Fruit fly (Drosophila melanogaster) whole organism: ENCODE results near the gene CG31157.

Experiments
- CG8478 ChIP-seq: fragments of >200 bp; optimal IDR thresholded peaks from 2 replicates; lab custom pipeline; 2018; ENCODE audit warnings: inconsistent platforms
- Dll ChIP-seq: fragments of >200 bp; optimal IDR thresholded peaks from 2 replicates; lab custom pipeline; 2017
- EcR ChIP-seq, 2 experiments: fragments of >200 bp; optimal IDR thresholded peaks; 2 replicates each; lab custom pipeline; 2017; ENCODE audit warnings: missing biosample characterization in 2 of 2, missing genetic modification characterization in 2 of 2, missing genetic modification reagents in 2 of 2
- pan ChIP-seq: fragments of >200 bp; optimal IDR thresholded peaks from 2 replicates; lab custom pipeline; 2017
- psq ChIP-seq: fragments of >200 bp; optimal IDR thresholded peaks from 2 replicates; lab custom pipeline; 2017
- usp ChIP-seq: fragments of >200 bp; optimal IDR thresholded peaks from 2 replicates; lab custom pipeline; 2017; ENCODE audit warnings: missing biosample characterization, missing genetic modification characterization, mixed read lengths

Gene CG31157

DNA sequence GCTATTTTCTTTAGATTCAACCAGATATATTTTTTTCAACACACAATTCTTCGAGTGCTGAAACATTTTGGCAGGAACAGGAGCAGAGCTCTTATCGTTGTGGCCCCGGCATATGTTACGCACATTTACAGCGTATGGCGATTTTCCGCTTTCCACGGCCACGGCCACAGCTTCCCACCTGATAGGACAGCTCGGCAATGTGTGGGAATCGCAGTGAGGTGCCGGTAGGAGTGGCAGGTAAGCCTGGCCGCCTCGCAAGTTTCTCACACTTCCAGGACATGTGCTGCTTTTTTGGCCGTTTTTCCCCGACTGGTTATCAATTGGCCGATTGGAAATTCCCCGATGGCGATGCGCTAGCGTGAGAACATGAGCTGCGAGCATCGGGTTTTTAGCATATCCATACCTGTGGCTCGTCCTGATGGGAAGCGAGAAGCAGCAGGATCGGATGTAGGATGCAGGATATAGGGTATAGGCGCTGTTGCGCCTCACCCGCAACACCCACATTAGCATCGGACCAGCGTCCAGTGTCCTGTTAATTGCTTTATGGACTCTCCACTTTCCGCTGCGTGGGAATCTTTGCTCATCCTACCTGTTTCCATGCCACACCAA, 22.6 kb downstream of the CG31157 start:
- TF ChIP-seq psq (no peak), CG8478 (lab: Kevin White, UChicago) (no peak), Dll (lab: Kevin White, UChicago) (no peak), EcR (GFP tag; optimal IDR thresholded peaks at IDR 0.05; lab: Kevin White, UChicago) (no peak), pan (lab: Kevin White, UChicago) (no peak), usp (GFP tag; lab: Kevin White, UChicago) (no peak)

DNA sequence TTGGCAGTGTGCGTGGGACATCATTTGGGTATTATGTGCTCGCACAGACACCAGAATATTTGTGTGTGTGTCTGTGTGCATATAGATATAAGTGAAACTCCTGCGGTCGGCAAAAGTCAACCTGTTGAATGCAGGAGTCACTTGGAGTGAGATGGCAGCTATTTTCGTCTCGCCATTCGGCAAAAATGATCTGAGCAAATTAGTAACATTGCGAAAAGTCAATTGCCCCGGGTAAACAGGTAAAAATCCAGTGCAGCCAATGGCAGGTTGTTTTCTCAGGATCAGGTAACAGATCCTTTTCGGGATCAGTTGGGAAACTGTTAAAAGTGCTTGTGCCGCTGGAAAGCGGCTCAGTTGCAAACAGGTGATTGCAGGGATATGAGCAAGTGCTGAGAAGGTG, 24.5 kb downstream of the CG31157 start:
- TF ChIP-seq pan (lab: Kevin White, UChicago), result no peak
- TF ChIP-seq Dll (lab: Kevin White, UChicago), result no peak
- TF ChIP-seq CG8478 (lab: Kevin White, UChicago), result no peak
- TF ChIP-seq EcR (GFP tag; optimal IDR thresholded peaks at IDR 0.05; lab: Kevin White, UChicago), result no peak
- no peak for TF ChIP-seq usp (GFP tag; lab: Kevin White, UChicago)
- no peak for TF ChIP-seq psq

- no peak for TF ChIP-seq EcR (GFP tag; optimal IDR thresholded peaks at IDR 0.05; lab: Kevin White, UChicago)
- no peak for TF ChIP-seq CG8478 (lab: Kevin White, UChicago)
- no peak for TF ChIP-seq pan (lab: Kevin White, UChicago)
- no peak for TF ChIP-seq psq
- no peak for TF ChIP-seq usp (GFP tag; lab: Kevin White, UChicago)
- no peak for TF ChIP-seq Dll (lab: Kevin White, UChicago)
Observed at dm6 chr3R:13073174-13073573, 25.6 kb downstream of the CG31157 start.

dm6 chr3R:13074588-13074987, 27.1 kb downstream of the CG31157 start:
- TF ChIP-seq usp (GFP tag; lab: Kevin White, UChicago) (no peak), Dll (lab: Kevin White, UChicago) (no peak), CG8478 (lab: Kevin White, UChicago) (no peak), psq (no peak), EcR (GFP tag; optimal IDR thresholded peaks at IDR 0.05; lab: Kevin White, UChicago) (no peak), pan (lab: Kevin White, UChicago) (no peak)

DNA sequence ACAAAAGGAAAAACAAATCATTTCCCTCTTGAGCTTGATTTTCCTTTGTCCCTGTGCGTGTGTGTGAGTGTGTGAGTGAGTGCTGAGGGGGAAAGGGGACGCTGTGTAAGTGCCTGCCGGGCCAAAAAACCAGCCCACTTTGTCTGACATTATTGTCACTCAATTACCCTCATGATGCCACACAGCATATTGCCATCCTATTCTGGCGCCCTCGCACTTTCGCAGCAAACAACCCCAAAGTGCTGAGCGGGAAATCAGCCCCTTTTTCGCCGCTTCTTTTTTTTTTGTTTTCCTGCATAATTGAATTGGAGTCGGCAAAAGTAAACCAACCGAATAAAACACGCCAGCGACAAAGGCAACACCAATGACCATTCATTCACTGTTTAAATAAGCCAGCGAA, 28.2 kb downstream of the CG31157 start:
- TF ChIP-seq usp (GFP tag; lab: Kevin White, UChicago) (no peak), CG8478 (lab: Kevin White, UChicago) (no peak), EcR (GFP tag; optimal IDR thresholded peaks at IDR 0.05; lab: Kevin White, UChicago) (no peak), pan (lab: Kevin White, UChicago) (no peak), psq (no peak), Dll (lab: Kevin White, UChicago) (no peak)

DNA sequence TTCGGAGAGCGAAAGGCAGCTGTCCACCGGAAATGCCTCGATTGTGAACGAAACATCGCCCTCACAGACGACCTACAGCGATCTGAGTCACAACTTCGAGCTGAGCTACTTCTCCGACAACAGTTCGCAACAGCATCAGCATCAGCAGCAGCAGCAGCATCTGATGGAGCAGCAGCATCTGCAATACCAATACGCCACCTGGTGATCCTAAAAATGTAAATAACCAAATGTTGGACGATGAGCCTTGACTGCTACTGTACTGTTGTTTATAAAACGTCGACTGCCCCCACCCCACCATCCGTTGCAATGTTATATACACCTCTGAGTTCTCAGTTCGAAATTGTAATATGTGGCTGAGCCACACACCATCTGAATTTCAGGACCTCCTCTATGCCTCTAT, 29.7 kb downstream of the CG31157 start:
- TF ChIP-seq psq (no peak), pan (lab: Kevin White, UChicago) (no peak), Dll (lab: Kevin White, UChicago) (no peak), usp (GFP tag; lab: Kevin White, UChicago) (no peak), CG8478 (lab: Kevin White, UChicago) (no peak), EcR (GFP tag; optimal IDR thresholded peaks at IDR 0.05; lab: Kevin White, UChicago) (no peak)

DNA sequence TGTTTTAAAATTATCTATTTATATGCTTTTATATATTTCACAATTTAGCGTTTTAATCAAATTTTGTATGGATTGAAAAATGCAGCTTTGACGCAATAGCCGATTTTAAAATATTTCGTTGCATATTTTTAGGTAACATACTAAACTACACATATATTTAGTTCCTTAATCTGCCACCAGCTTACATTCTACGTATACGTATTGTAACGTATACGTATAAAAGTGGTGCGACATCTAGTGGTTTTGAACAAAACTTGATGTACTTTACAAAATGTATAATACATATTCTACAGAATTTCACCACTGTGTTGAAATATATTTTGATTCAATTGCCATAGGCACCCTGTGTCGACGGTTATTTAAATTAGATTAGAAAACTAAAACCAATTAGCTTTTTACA, 30.7 kb downstream of the CG31157 start:
- no peak for TF ChIP-seq EcR (GFP tag; optimal IDR thresholded peaks at IDR 0.05; lab: Kevin White, UChicago)
- TF ChIP-seq psq, result no peak
- TF ChIP-seq pan (lab: Kevin White, UChicago), result no peak
- TF ChIP-seq CG8478 (lab: Kevin White, UChicago), result no peak
- TF ChIP-seq Dll (lab: Kevin White, UChicago), result no peak
- no peak for TF ChIP-seq usp (GFP tag; lab: Kevin White, UChicago)

dm6 chr3R:13082382-13082781, 34.9 kb downstream of the CG31157 start:
- TF ChIP-seq pan (lab: Kevin White, UChicago) (no peak), EcR (GFP tag; optimal IDR thresholded peaks at IDR 0.05; lab: Kevin White, UChicago) (no peak), CG8478 (lab: Kevin White, UChicago) (no peak), Dll (lab: Kevin White, UChicago) (no peak), usp (GFP tag; lab: Kevin White, UChicago) (no peak), psq (no peak)

dm6 chr3R:13085924-13086323, 38.4 kb downstream of the CG31157 start, which contains the start of gene CG43063:
Gene CG43063 (plus strand): TSS chr3R:13086224.
- no peak for TF ChIP-seq Dll (lab: Kevin White, UChicago)
- TF ChIP-seq usp (GFP tag; lab: Kevin White, UChicago), result no peak
- no peak for TF ChIP-seq EcR (GFP tag; optimal IDR thresholded peaks at IDR 0.05; lab: Kevin White, UChicago)
- no peak for TF ChIP-seq CG8478 (lab: Kevin White, UChicago)
- TF ChIP-seq psq, result no peak

DNA sequence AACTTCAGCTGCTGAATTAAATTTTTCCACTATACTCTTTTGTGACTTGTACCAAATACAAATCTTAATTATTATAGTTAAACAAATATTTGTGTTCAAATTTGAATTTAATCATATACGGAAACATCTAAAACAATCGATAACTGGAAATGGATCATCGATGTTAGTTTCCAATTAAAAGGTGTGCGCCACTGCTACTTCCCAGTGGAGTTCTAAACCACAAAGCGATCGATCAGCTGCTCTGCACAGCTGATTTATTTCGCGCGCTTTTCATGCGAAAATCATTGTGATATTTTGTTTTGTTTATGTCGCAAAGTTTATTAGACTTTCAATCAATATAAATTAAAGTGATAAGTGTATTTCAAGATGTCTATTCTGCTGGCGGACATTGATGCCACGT, 40.9 kb downstream of the CG31157 start, which contains the start of gene timeout:
timeout (plus strand) TSS at position 257 of the 400 bp plus-strand sequence.
- no peak for TF ChIP-seq usp (GFP tag; lab: Kevin White, UChicago)
- TF ChIP-seq pan (lab: Kevin White, UChicago), result no peak
- TF ChIP-seq psq, result no peak
- no peak for TF ChIP-seq EcR (GFP tag; optimal IDR thresholded peaks at IDR 0.05; lab: Kevin White, UChicago)
- TF ChIP-seq Dll (lab: Kevin White, UChicago), result no peak
- no peak for TF ChIP-seq CG8478 (lab: Kevin White, UChicago)

dm6 chr3R:13088942-13089341, 41.4 kb downstream of the CG31157 start, which contains the start of gene CG34308:
Gene CG34308 (plus strand): TSS chr3R:13089242.
- TF ChIP-seq CG8478 (lab: Kevin White, UChicago), result no peak
- TF ChIP-seq usp (GFP tag; lab: Kevin White, UChicago), result no peak
- TF ChIP-seq psq, result no peak
- TF ChIP-seq Dll (lab: Kevin White, UChicago), result no peak
- TF ChIP-seq pan (lab: Kevin White, UChicago), result no peak
- no peak for TF ChIP-seq EcR (GFP tag; optimal IDR thresholded peaks at IDR 0.05; lab: Kevin White, UChicago)

DNA sequence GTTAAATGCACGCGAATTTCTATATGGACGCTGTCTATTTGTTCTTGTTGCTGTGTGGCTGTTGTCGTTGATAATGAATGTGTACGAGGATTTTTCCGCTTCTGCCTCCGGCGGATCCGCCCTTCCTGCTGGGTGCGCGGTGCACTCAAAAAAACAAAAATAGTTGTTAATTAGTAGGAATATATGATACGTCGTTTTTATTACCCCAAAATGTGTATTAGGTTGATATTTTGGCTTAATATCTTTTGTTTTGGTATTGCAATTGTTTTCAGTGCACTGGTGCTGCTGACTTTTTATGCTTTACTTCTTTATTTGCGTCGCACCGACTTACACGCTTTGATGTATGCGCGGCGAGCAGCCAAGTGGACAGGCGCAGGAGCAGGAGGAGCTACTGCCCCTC, 44.1 kb downstream of the CG31157 start:
- TF ChIP-seq pan (lab: Kevin White, UChicago) (no peak), CG8478 (lab: Kevin White, UChicago) (no peak), psq (no peak), Dll (lab: Kevin White, UChicago) (no peak), EcR (GFP tag; optimal IDR thresholded peaks at IDR 0.05; lab: Kevin White, UChicago) (no peak), usp (GFP tag; lab: Kevin White, UChicago) (no peak)
